Worm (Caenorhabditis elegans): ENCODE data around the gene sru-40.

Gene sru-40

ce11 chrV:9789657-9790261 is 44.0 kb downstream of the sru-40 start, which contains the start of gene ztf-7 (continued):
- TF ChIP-seq ces-1 (GFP tag; optimal IDR thresholded peaks at IDR 0.05) (no peak), sptf-1 (tag; optimal IDR thresholded peaks at IDR 0.05) (no peak), pax-3 (tag; optimal IDR thresholded peaks at IDR 0.05) (peak; percentile 96), sup-37 (GFP tag; optimal IDR thresholded peaks at IDR 0.05) (peak; percentile 98), pqm-1 (tag; optimal IDR thresholded peaks at IDR 0.05) (no peak), nhr-47 (tag; optimal IDR thresholded peaks at IDR 0.05) (peak; percentile 99), nhr-28 (tag; optimal IDR thresholded peaks at IDR 0.05) (no peak), egl-27 (tag; optimal IDR thresholded peaks at IDR 0.05) (no peak), efl-3 (GFP tag; optimal IDR thresholded peaks at IDR 0.05) (peak; percentile 66), hlh-4 (tag; optimal IDR thresholded peaks at IDR 0.05) (no peak), mab-9 (GFP tag; IDR thresholded peaks at IDR 0.05) (peak; percentile 92), nhr-76 (tag; optimal IDR thresholded peaks at IDR 0.05) (no peak), ceh-88 (GFP tag; IDR thresholded peaks at IDR 0.05) (peak; percentile 94), mep-1 (tag; optimal IDR thresholded peaks at IDR 0.05) (peak; percentile 99), ceh-82 (tag; optimal IDR thresholded peaks at IDR 0.05) (peak; percentile 85 to 94 (median 85)), irx-1 (tag; optimal IDR thresholded peaks at IDR 0.05) (peak; percentile 97), ceh-8 (GFP tag; optimal IDR thresholded peaks at IDR 0.05) (peak; percentile 93), unc-62 (GFP tag; optimal IDR thresholded peaks at IDR 0.05) (no peak), ztf-11 (tag; optimal IDR thresholded peaks at IDR 0.05) (peak in 1 of 2 experiments; percentile 87), ztf-4 (tag; optimal IDR thresholded peaks at IDR 0.05) (peak; percentile 95), ets-5 (GFP tag; IDR thresholded peaks at IDR 0.05) (no peak), nhr-71 (tag; optimal IDR thresholded peaks at IDR 0.05) (peak; percentile 100), nhr-77 (tag; optimal IDR thresholded peaks at IDR 0.05) (peak; percentile 81), tlp-1 (tag; optimal IDR thresholded peaks at IDR 0.05) (no peak), lin-14 (GFP tag; optimal IDR thresholded peaks at IDR 0.05) (peak; percentile 100), grh-1 (GFP tag; IDR thresholded peaks at IDR 0.05) (peak; percentile 96), fkh-10 (GFP tag; optimal IDR thresholded peaks at IDR 0.05) (peak; percentile 71), C34B4.2 (tag; optimal IDR thresholded peaks at IDR 0.05) (peak; percentile 61), pag-3 (tag; optimal IDR thresholded peaks at IDR 0.05; ENCODE audit: borderline replicate concordance, insufficient read depth) (peak; percentile 55), efl-1 (optimal IDR thresholded peaks at IDR 0.05) (peak; percentile 91 to 93), efl-1 (GFP tag; optimal IDR thresholded peaks at IDR 0.05 in 1 of 2) (peak; percentile 83 to 99), dpl-1 (GFP tag; optimal IDR thresholded peaks at IDR 0.05) (peak; percentile 85 to 89 (median 87)), mdl-1 (tag; optimal IDR thresholded peaks at IDR 0.05) (peak; percentile 59 to 100), xbp-1 (tag; optimal IDR thresholded peaks at IDR 0.05) (peak; percentile 98), hpl-2 (GFP tag; optimal IDR thresholded peaks at IDR 0.05) (peak; percentile 86), blmp-1 (tag; optimal IDR thresholded peaks at IDR 0.05) (peak; percentile 88), egl-13 (tag; optimal IDR thresholded peaks at IDR 0.05) (peak; percentile 95), rnt-1 (tag; optimal IDR thresholded peaks at IDR 0.05) (peak; percentile 97), snu-23 (GFP tag; optimal IDR thresholded peaks at IDR 0.05) (peak; percentile 99), nhr-85 (tag) (peak; percentile 99), C04F5.9 (tag; optimal IDR thresholded peaks at IDR 0.05) (peak; percentile 85), jun-1 (tag; optimal IDR thresholded peaks at IDR 0.05) (peak; percentile 93), lir-3 (tag; optimal IDR thresholded peaks at IDR 0.05; ENCODE audit: poor library complexity) (peak; percentile 86), alr-1 (tag; optimal IDR thresholded peaks at IDR 0.05; ENCODE audit: borderline replicate concordance) (no peak), skn-1 (tag; optimal IDR thresholded peaks at IDR 0.05) (peak; percentile 90), snpc-4 (tag; optimal IDR thresholded peaks at IDR 0.05) (peak; percentile 95), mef-2 (tag; optimal IDR thresholded peaks at IDR 0.05) (peak; percentile 90), nhr-90 (tag; optimal IDR thresholded peaks at IDR 0.05; ENCODE audit: poor library complexity) (peak; percentile 98), unc-98 (GFP tag; IDR thresholded peaks at IDR 0.05) (peak; percentile 87), elt-3 (tag; optimal IDR thresholded peaks at IDR 0.05) (peak in 3 of 6 experiments; percentile 41 to 97 (median 85)), nhr-20 (tag; optimal IDR thresholded peaks at IDR 0.05) (peak; percentile 100)
